Worm (Caenorhabditis elegans): ENCODE data around the gene Y38H6C.8.

DNA sequence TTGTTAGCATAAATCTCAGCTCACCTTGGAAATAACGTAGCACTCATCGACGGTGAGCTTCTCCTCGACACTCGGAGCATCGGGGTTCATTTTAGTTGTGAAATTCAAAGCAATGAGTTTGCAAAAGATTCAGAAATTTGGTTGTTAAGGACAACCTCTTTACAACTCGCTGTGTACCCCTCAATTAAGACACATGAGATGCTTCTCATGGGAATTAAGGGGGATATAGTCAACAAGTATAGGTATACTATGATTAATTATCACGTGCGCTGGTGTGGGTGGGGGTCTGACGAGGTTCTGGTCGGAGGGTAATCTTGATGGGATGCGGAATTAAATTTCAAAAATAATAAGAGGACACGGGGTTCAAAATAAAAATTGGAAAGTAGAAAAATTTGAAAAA lies 13.4 kb upstream of the Y38H6C.8 start, which contains the start of gene dct-14:
- TF ChIP-seq unc-62 (GFP tag; optimal IDR thresholded peaks at IDR 0.05) (no peak), B0019.2 (GFP tag; conservative IDR thresholded peaks at IDR 0.05) (no peak), akir-1 (GFP tag; optimal IDR thresholded peaks at IDR 0.05) (no peak), sea-2 (GFP tag; IDR thresholded peaks at IDR 0.05) (no peak), madf-6 (GFP tag; IDR thresholded peaks at IDR 0.05) (no peak), mel-28 (tag; optimal IDR thresholded peaks at IDR 0.05; ENCODE audit: borderline replicate concordance) (no peak), let-526 (GFP tag; IDR thresholded peaks at IDR 0.05) (no peak)

Measured in whole organism, young adult.